Worm (Caenorhabditis elegans) whole organism, L4/young adult: ENCODE results near the gene T22D1.5.

ENCODE experiments used
- W03F9.2 ChIP-seq: fragments of 150-350 bp; optimal IDR thresholded peaks from 2 replicates; lab custom pipeline; 2014; ENCODE audit warnings: missing biosample characterization, missing genetic modification characterization
- dao-5 ChIP-seq: sonication (generic microtip); optimal IDR thresholded peaks from 2 replicates; lab custom pipeline; 2016; ENCODE audit warnings: missing genotype, missing genetic modification characterization, moderate library complexity, missing compliant biosample characterization
- him-1 ChIP-seq: sonication (generic microtip); optimal IDR thresholded peaks from 2 replicates; lab custom pipeline; 2016; ENCODE audit warnings: missing genotype, missing genetic modification reagents, missing genetic modification characterization, missing compliant biosample characterization

DNA sequence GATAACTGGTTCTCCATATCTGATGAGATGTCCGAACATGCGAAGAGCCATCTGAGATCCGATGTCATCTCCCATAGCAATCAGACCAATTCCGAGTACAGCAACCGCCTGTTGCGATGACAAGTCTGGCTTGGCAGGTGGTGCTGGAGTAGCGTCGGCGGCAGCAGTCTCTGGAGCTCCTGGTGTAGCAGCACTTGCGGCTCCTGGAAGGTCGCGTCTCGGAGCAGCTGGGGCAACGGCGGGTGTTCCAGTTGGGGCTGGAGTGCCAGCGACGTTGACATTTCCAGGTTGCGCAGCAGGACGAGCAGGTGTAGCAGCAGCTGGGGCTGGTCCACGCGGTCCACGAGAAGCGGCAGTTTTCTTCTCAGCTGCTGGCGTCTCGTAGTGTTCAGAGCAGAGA lies 3.7 kb downstream of the T22D1.5 start:
- TF ChIP-seq him-1 (tag; lab: Kevin White, UChicago) (no peak), W03F9.2 (tag; lab: Kevin White, UChicago) (no peak), dao-5 (no peak)
